Worm (Caenorhabditis elegans) whole organism, late embryonic: Measurements from ENCODE around the gene sre-10.

Source experiments
- K09A11.1 ChIP-seq: sonication (generic microtip); optimal IDR thresholded peaks from 2 replicates; lab custom pipeline; 2017; ENCODE audit warnings: antibody characterized with exemption, mild to moderate bottlenecking, missing genetic modification characterization, missing compliant biosample characterization; ENCODE audit not compliant: insufficient read depth
- T23F11.4 ChIP-seq: fragments of 200-800 bp; sonication (Bioruptor generic); optimal IDR thresholded peaks from 2 replicates; lab custom pipeline; 2018; ENCODE audit warnings: mild to moderate bottlenecking, missing genetic modification characterization, missing compliant biosample characterization
- ceh-14 ChIP-seq: sonication (generic microtip); optimal IDR thresholded peaks from 2 replicates; lab custom pipeline; 2016; ENCODE audit warnings: missing genotype, missing genetic modification characterization, missing compliant biosample characterization
- ceh-19 ChIP-seq: fragments of 200-800 bp; sonication (Bioruptor generic); optimal IDR thresholded peaks from 2 replicates; lab custom pipeline; 2018; ENCODE audit warnings: mild to moderate bottlenecking, missing genetic modification characterization, missing compliant biosample characterization
- ceh-31 ChIP-seq: sonication (generic microtip); optimal IDR thresholded peaks from 2 replicates; lab custom pipeline; 2016; ENCODE audit warnings: missing genetic modification characterization, missing compliant biosample characterization
- fax-1 ChIP-seq: sonication (generic microtip); optimal IDR thresholded peaks from 2 replicates; lab custom pipeline; 2016; ENCODE audit warnings: missing genotype, missing genetic modification characterization, missing compliant biosample characterization
- nhr-11 ChIP-seq: fragments of 150-350 bp; optimal IDR thresholded peaks from 2 replicates; lab custom pipeline; 2014; ENCODE audit warnings: missing biosample characterization, missing genetic modification characterization
- pag-3 ChIP-seq: sonication (generic microtip); optimal IDR thresholded peaks from 2 replicates; lab custom pipeline; 2016; ENCODE audit warnings: missing compliant biosample characterization, missing genetic modification characterization, borderline replicate concordance
- pha-4 ChIP-seq: fragments of 150-350 bp; optimal IDR thresholded peaks from 2 replicates; lab custom pipeline; 2018; ENCODE audit warnings: missing biosample characterization, missing genetic modification reagents, missing genetic modification characterization
- sox-4 ChIP-seq: sonication (generic microtip); optimal IDR thresholded peaks from 2 replicates; lab custom pipeline; 2017; ENCODE audit warnings: mild to moderate bottlenecking, missing genetic modification characterization, inconsistent platforms, missing compliant biosample characterization

DNA sequence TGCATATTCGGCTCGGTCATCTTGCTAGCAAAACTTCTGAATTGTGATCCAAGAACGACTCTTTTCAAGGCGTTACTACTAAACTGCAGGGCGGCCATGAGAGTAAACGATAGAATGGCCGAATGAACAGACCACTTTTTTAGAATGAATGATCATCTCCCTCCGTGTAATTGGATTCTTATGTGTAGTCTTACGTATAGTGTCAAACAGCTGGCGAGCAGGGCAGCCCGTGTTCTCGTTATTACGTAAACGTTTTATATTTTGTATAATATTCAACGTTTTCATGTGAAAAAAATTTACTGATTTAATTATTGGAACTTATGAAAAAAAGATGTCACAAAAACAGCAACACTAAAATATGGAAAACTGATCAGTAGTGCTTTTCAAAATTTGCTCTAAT lies 23.7 kb downstream of the sre-10 start, which contains the start of gene F10D2.10:
- TF ChIP-seq sox-4 (tag; lab: Kevin White, UChicago) (no peak), ceh-14 (no peak), T23F11.4 (GFP tag; lab: Kevin White, UChicago) (no peak), K09A11.1 (tag; lab: Kevin White, UChicago) (no peak), ceh-31 (tag; lab: Kevin White, UChicago) (no peak), pha-4 (no peak), fax-1 (tag; lab: Kevin White, UChicago) (no peak), nhr-11 (no peak), pag-3 (no peak), ceh-19 (GFP tag; lab: Kevin White, UChicago) (no peak)
